Worm (Caenorhabditis elegans) whole organism, mixed stage, embryonic: ENCODE results near the gene sshk-1.

Source experiments
- blmp-1 ChIP-seq: fragments of 150-350 bp; optimal IDR thresholded peaks from 2 replicates; lab custom pipeline; 2014; ENCODE audit warnings: missing biosample characterization, missing genetic modification characterization
- elt-1 ChIP-seq: sonication (generic microtip); optimal IDR thresholded peaks from 2 replicates; lab custom pipeline; 2017; ENCODE audit warnings: missing genetic modification characterization, mild to moderate bottlenecking, missing compliant biosample characterization, antibody characterized with exemption, moderate library complexity, borderline replicate concordance; ENCODE audit not compliant: insufficient read depth
- elt-3 ChIP-seq: fragments of 150-350 bp; optimal IDR thresholded peaks from 2 replicates; lab custom pipeline; 2014; ENCODE audit warnings: missing biosample characterization, missing genetic modification characterization
- lin-32 ChIP-seq: fragments of 200-800 bp; sonication (Bioruptor generic); optimal IDR thresholded peaks from 2 replicates; lab custom pipeline; 2018; ENCODE audit warnings: mild to moderate bottlenecking, missing genetic modification characterization, missing compliant biosample characterization
- mab-5 ChIP-seq: fragments of 150-350 bp; optimal IDR thresholded peaks from 2 replicates; lab custom pipeline; 2014; ENCODE audit warnings: missing biosample characterization, missing genetic modification characterization
- mls-2 ChIP-seq: sonication (generic microtip); optimal IDR thresholded peaks from 2 replicates; lab custom pipeline; 2016; ENCODE audit warnings: mild to moderate bottlenecking, missing genetic modification characterization, moderate library complexity, missing compliant biosample characterization
- nhr-12 ChIP-seq: fragments of 150-350 bp; optimal IDR thresholded peaks from 2 replicates; lab custom pipeline; 2014; ENCODE audit warnings: missing biosample characterization, missing genetic modification characterization
- pha-4 ChIP-seq: fragments of 150-350 bp; optimal IDR thresholded peaks from 2 replicates; lab custom pipeline; 2018; ENCODE audit warnings: missing biosample characterization, missing genetic modification reagents, missing genetic modification characterization
- unc-120 ChIP-seq: sonication (generic microtip); optimal IDR thresholded peaks from 2 replicates; lab custom pipeline; 2017; ENCODE audit warnings: missing genetic modification characterization, missing compliant biosample characterization; ENCODE audit not compliant: poor library complexity, severe bottlenecking

DNA sequence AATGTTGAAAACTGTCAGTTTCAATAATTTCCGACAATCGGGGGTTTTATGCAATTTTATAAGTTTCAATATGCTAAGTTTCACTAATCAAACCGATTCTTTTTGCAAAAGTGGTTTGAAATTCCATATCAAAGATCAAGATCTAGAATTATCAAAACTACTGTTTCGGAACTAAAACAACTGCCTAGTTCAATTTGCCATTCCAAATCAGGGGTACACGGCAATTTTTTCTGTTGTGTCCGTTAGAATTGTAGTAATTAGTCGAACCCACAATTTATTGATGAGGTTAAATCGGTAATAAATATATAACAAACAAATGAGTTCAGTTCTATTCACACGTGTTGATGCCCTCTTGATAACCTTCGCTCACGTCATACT is 30.1 kb upstream of the sshk-1 start:
- TF ChIP-seq lin-32 (no peak), unc-120 (tag; lab: Kevin White, UChicago) (no peak), elt-3 (tag; lab: Kevin White, UChicago) (no peak), blmp-1 (tag; lab: Kevin White, UChicago) (no peak), nhr-12 (tag; lab: Kevin White, UChicago) (no peak), mls-2 (no peak), mab-5 (no peak), pha-4 (tag; lab: Kevin White, UChicago) (no peak), elt-1 (tag; lab: Kevin White, UChicago) (no peak)
